Fruit fly (Drosophila melanogaster): ENCODE data around the gene Nubp1.
A peak's percentile ranks its signal among the peaks of the same experiment; 100 is the strongest.

Gene Nubp1

DNA sequence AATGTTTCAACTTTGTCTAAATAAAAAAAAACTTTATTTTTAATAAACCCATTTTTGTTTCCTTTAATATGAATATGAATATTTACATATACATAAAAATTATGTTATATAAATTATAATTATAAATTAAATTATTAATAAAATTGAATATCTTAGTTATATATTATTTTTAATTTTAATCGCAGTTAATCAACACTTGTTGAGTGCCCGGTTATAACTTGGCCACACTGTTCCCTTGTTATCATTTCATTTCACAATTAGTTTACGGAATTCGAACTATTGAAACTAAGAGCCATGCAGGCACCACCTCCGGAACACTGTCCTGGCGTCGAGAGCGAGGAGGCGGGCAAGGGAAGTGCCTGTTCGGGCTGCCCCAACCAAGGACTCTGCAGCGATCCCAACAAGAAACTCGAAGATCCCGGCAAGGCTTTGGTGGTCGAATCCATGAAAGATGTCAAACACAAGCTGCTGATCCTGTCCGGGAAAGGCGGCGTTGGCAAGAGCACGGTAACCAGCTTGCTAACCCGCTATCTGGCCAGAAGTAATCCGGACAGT, at the start of gene Nubp1:
Gene Nubp1, plus strand, starts transcription at position 213 of the 555 bp plus-strand sequence.
- TF ChIP-seq h (optimal IDR thresholded peaks at IDR 0.05) (no peak), insv (optimal IDR thresholded peaks at IDR 0.05) (no peak), Myc (optimal IDR thresholded peaks at IDR 0.05) (no peak), ttk (optimal IDR thresholded peaks at IDR 0.05) (no peak), psq (optimal IDR thresholded peaks at IDR 0.05) (no peak)

dm6 chr2L:16683958-16684877, 48.1 kb upstream of the Nubp1 start, which contains the start of gene CG31807:
TSS of gene CG31807 (minus strand) at chr2L:16684008.
- TF ChIP-seq Myc (optimal IDR thresholded peaks at IDR 0.05) (no peak), h (optimal IDR thresholded peaks at IDR 0.05) (no peak), insv (optimal IDR thresholded peaks at IDR 0.05) (no peak), psq (optimal IDR thresholded peaks at IDR 0.05) (no peak), Sin3A (optimal IDR thresholded peaks at IDR 0.05) (no peak), ttk (optimal IDR thresholded peaks at IDR 0.05) (no peak)

dm6 chr2L:16684908-16685611, 47.3 kb upstream of the Nubp1 start:
- TF ChIP-seq insv (optimal IDR thresholded peaks at IDR 0.05) (no peak), ttk (optimal IDR thresholded peaks at IDR 0.05) (no peak), Sin3A (optimal IDR thresholded peaks at IDR 0.05) (no peak), h (optimal IDR thresholded peaks at IDR 0.05) (no peak), Myc (optimal IDR thresholded peaks at IDR 0.05) (no peak), psq (optimal IDR thresholded peaks at IDR 0.05) (no peak)

DNA sequence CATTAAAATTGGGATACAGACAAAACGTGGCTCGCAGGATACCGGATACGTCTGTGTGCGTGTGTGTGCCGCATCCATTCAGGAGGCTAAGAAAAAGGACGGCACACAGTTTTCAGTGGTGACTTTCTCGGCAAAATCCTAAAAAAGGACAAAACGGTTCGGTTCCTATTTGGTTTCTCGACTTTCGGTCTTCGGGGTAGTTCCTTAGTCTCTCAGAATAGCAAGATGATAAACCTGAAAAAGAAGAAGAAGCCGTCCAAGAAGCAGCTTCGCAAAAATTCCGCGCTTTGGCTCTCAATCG, 46.8 kb upstream of the Nubp1 start:
- TF ChIP-seq Myc (optimal IDR thresholded peaks at IDR 0.05): no peak
- TF ChIP-seq h (optimal IDR thresholded peaks at IDR 0.05): no peak
- TF ChIP-seq ttk (optimal IDR thresholded peaks at IDR 0.05): no peak
- TF ChIP-seq Sin3A (optimal IDR thresholded peaks at IDR 0.05): no peak
- TF ChIP-seq insv (optimal IDR thresholded peaks at IDR 0.05): no peak
- no peak for TF ChIP-seq psq (optimal IDR thresholded peaks at IDR 0.05)

DNA sequence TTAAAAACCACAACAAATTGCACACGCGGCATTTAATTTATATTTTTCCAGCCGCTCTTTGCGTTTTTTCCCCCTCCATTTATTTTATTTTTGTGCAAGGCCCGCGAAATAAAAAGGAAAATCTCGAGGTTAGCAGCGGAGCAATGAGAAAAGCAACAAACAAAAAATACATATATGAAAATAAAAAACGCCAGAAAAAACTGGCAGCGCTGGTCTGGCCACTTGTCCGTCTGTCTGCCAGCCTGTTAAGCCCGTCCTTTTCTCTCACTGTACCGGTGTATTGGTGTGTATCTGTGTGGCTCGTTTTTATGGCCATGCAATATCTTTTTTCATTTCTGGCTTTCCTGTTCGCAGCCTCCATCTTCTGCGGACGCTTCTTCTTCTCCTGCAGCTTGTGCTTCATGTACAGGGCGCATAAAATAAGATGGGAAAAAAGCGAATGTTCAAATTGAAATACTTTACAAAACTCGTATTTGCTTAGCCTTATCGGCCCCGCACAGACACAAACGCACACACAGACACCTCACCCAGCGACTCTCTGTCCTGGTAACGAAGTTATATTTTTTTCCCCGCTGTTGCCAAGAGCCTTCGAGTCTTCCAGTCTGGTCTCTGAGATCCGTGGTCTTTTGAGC, 45.8 kb upstream of the Nubp1 start:
- TF ChIP-seq insv (optimal IDR thresholded peaks at IDR 0.05): no peak
- no peak for TF ChIP-seq ttk (optimal IDR thresholded peaks at IDR 0.05)
- TF ChIP-seq psq (optimal IDR thresholded peaks at IDR 0.05): no peak
- TF ChIP-seq Myc (optimal IDR thresholded peaks at IDR 0.05): no peak
- no peak for TF ChIP-seq Sin3A (optimal IDR thresholded peaks at IDR 0.05)
- TF ChIP-seq h (optimal IDR thresholded peaks at IDR 0.05): no peak

DNA sequence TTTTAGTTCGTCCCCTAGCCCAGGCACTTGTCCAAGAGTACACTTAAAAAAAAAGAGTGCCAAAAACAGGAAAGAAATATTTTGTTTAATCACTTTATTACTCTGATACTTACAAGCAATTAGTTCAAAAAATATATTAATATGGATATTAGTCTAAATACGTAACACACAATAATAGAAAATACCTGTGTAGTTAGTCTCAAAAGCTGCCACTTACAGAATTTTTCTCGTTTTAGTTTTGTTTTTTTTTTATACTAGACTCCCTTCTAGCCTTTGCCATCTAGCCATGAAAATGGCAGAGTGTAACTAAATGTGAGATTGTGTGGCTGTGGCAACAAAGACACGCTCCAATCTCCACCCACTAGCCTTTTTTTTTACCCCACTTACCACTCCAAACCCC, 44.5 kb upstream of the Nubp1 start:
- no peak for TF ChIP-seq ttk (optimal IDR thresholded peaks at IDR 0.05)
- no peak for TF ChIP-seq Myc (optimal IDR thresholded peaks at IDR 0.05)
- TF ChIP-seq psq (optimal IDR thresholded peaks at IDR 0.05): no peak
- no peak for TF ChIP-seq Sin3A (optimal IDR thresholded peaks at IDR 0.05)
- TF ChIP-seq insv (optimal IDR thresholded peaks at IDR 0.05): no peak
- TF ChIP-seq h (optimal IDR thresholded peaks at IDR 0.05): no peak

DNA sequence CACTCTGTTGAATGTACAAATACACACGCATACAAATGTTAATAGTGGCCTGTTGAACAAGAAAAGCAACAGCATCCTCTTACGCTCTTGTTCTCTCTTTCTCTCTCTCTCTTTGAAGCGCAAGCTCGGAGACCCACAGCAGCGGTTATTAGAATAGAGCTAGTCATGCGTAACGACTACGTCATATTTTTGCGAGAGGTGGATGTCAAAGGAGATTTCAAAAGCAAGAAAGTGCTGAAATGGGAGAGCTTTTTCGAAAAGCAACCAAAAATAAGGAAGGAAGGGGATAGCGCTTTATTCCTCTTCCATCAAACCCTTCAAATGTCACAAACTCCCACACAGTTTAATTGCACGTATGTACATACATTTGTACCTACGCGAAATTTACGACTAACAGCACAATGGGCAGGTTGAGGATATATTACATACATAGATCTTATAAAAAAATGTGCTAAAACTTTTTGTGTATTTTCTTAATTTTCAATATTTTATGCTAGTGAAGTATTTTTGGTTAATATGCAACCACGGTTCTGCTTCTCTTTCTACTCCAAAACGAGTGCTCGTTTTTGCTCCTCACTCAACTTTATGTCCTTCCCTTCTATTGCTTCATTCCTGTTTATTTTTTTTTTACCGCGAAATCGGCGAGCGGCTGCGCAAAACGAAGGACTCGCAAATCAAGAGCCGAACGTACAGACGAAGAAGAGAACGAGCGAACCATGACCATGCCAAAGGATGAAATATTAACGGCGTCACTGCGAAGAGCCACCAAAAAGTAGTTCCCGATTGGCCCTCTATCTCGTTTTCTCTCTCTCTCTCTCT, 42.3 kb upstream of the Nubp1 start:
- TF ChIP-seq Sin3A (optimal IDR thresholded peaks at IDR 0.05) (no peak), psq (optimal IDR thresholded peaks at IDR 0.05) (no peak), Myc (optimal IDR thresholded peaks at IDR 0.05) (no peak), ttk (optimal IDR thresholded peaks at IDR 0.05) (no peak), h (optimal IDR thresholded peaks at IDR 0.05) (no peak), insv (optimal IDR thresholded peaks at IDR 0.05) (no peak)

DNA sequence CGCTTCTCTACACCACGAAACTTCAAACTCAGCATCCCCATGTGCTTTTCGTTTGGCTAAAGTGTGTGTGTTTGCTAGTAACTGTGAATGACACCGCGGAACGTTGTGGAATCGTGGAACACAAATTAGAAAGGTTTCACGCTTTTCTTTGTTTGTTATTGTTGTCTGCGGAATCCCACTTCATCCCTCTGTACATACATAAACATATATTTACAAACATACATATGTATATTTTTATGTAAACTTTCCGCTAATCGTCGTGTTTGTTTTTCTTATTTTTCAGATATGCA, 41.8 kb upstream of the Nubp1 start:
- TF ChIP-seq insv (optimal IDR thresholded peaks at IDR 0.05): no peak
- TF ChIP-seq psq (optimal IDR thresholded peaks at IDR 0.05): no peak
- no peak for TF ChIP-seq Sin3A (optimal IDR thresholded peaks at IDR 0.05)
- TF ChIP-seq ttk (optimal IDR thresholded peaks at IDR 0.05): no peak
- TF ChIP-seq h (optimal IDR thresholded peaks at IDR 0.05): no peak
- TF ChIP-seq Myc (optimal IDR thresholded peaks at IDR 0.05): no peak

DNA sequence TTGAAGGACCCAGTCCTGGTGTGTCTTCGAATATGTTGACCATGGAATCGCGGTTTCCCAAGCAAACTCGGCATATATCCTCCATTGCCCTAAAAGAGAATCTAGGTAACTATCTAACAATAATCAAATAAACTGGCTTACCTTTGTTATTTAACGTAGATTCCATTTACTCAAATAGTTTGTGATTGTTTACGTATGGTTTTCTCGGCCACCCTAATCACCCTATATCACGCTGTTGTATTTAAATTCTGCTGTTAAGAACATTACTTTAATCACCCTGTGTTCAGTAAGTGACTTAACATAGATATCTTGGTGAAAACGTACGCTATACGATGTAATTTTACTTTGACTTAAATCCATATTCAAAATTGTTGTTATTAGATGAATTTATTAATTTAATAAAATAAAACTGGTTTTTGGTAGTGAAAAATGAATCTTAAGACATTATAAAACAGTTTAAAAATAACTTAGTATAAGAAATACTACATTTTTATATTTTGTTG, 29.3 kb upstream of the Nubp1 start:
- TF ChIP-seq psq (optimal IDR thresholded peaks at IDR 0.05): peak; percentile 46
- no peak for TF ChIP-seq Sin3A (optimal IDR thresholded peaks at IDR 0.05)
- no peak for TF ChIP-seq Myc (optimal IDR thresholded peaks at IDR 0.05)

DNA sequence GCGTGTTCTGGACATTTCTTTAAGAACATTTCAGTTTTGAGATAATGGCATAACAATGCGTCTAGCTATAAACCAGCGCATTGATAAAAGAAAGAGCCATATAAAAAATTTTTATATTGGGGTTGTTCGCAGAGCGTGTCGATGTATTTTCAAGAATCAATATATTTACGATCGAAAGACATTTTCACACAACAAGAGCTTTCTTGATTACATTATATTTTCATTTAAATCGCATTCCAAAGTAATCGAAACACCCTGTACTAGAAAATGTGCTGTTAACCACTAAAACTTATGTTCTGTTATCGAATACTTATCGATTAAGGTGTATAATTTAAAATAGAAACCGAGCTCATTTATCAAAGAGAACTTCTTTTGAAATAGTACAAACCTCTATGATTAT, 28.6 kb upstream of the Nubp1 start:
- TF ChIP-seq psq (optimal IDR thresholded peaks at IDR 0.05): peak; percentile 53
- TF ChIP-seq h (optimal IDR thresholded peaks at IDR 0.05): no peak
